Fruit fly (Drosophila melanogaster): ENCODE data around the gene GMF.

DNA sequence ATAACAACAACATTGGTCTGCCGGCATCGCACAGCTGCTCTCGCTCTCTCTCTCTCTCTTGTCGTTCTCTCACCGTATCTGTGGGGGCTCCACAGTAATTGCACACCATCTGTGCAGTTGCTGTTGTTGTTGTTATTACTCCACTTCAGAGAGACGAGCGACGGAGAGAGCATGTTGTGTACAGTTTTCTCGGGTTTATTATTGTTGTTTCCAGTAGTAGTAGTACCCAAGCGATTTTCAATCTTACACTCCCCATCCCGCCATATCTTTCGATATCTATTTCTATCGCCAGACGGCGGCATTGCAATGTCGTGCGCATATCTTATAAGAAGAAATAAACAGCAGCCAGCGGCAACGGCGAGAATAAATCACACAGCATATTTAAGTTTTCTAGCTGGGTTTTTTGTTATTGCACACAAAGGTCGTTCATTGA, 34.6 kb downstream of the GMF start:
- no peak for TF ChIP-seq ttk (optimal IDR thresholded peaks at IDR 0.05)
- no peak for TF ChIP-seq psq (optimal IDR thresholded peaks at IDR 0.05)
- TF ChIP-seq Myc (optimal IDR thresholded peaks at IDR 0.05) = no peak
- TF ChIP-seq h (optimal IDR thresholded peaks at IDR 0.05) = no peak
- TF ChIP-seq insv (optimal IDR thresholded peaks at IDR 0.05) = no peak
